Fruit fly (Drosophila melanogaster) whole organism, embryonic: ENCODE data around the gene CG8369.

Experiments used
- Abd-B ChIP-seq: fragments of 200-800 bp; sonication (Bioruptor generic); optimal IDR thresholded peaks from 2 replicates; lab custom pipeline; 2018; ENCODE audit warnings: missing biosample characterization, mild to moderate bottlenecking, missing genetic modification characterization, moderate library complexity
- B-H2 ChIP-seq: fragments of 200-800 bp; sonication (Bioruptor generic); optimal IDR thresholded peaks from 2 replicates; lab custom pipeline; 2018; ENCODE audit warnings: missing biosample characterization, mild to moderate bottlenecking, missing genetic modification characterization
- Blimp-1 ChIP-seq: fragments of 200-800 bp; sonication (Bioruptor generic); optimal IDR thresholded peaks from 3 replicates; lab custom pipeline; 2018; ENCODE audit warnings: missing biosample characterization, missing genetic modification characterization, mild to moderate bottlenecking, moderate library complexity, missing genetic modification reagents
- CG10543 ChIP-seq: fragments of 200-800 bp; sonication (Bioruptor generic); optimal IDR thresholded peaks from 3 replicates; lab custom pipeline; 2017; ENCODE audit warnings: missing biosample characterization, mild to moderate bottlenecking, missing genetic modification characterization, moderate library complexity
- CG12659 ChIP-seq: fragments of 200-800 bp; sonication (Bioruptor generic); optimal IDR thresholded peaks from 3 replicates; lab custom pipeline; 2017; ENCODE audit warnings: mild to moderate bottlenecking, missing biosample characterization, missing genetic modification reagents, missing genetic modification characterization
- CG12942 ChIP-seq: fragments of 200-800 bp; sonication (Bioruptor generic); optimal IDR thresholded peaks from 3 replicates; lab custom pipeline; 2016; ENCODE audit warnings: missing biosample characterization, missing genetic modification characterization
- CG14441 ChIP-seq: fragments of 200-800 bp; sonication (Bioruptor generic); IDR thresholded peaks from 2 replicates; pipeline ENCODE4 v1.3.6; 2022; ENCODE audit warnings: missing biosample characterization, missing genetic modification characterization
- CG14860 ChIP-seq: fragments of 200-800 bp; sonication (Bioruptor generic); IDR thresholded peaks from 3 replicates; pipeline ENCODE4 v1.3.6; 2022; ENCODE audit warnings: missing biosample characterization, missing genetic modification characterization; ENCODE audit not compliant: partially characterized antibody
- CG15269 ChIP-seq: fragments of 200-800 bp; sonication (Bioruptor generic); optimal IDR thresholded peaks from 2 replicates; lab custom pipeline; 2018; ENCODE audit warnings: missing biosample characterization, mild to moderate bottlenecking, missing genetic modification characterization, moderate library complexity
- CG17568 ChIP-seq: fragments of 200-800 bp; sonication (Bioruptor generic); optimal IDR thresholded peaks from 2 replicates; lab custom pipeline; 2018; ENCODE audit warnings: missing biosample characterization, mild to moderate bottlenecking, missing genetic modification characterization, moderate library complexity
- CG1792 ChIP-seq: fragments of 200-800 bp; sonication (Bioruptor generic); optimal IDR thresholded peaks from 2 replicates; lab custom pipeline; 2016; ENCODE audit warnings: missing biosample characterization, missing genetic modification characterization
- CG2116 ChIP-seq: fragments of 200-800 bp; sonication (Bioruptor generic); optimal IDR thresholded peaks from 3 replicates; lab custom pipeline; 2018; ENCODE audit warnings: missing biosample characterization, mild to moderate bottlenecking, missing genetic modification characterization
- CG2889 ChIP-seq: fragments of 200-800 bp; sonication (Bioruptor generic); IDR thresholded peaks from 3 replicates; pipeline ENCODE4 v1.3.6; 2022; ENCODE audit warnings: missing biosample characterization, missing genetic modification characterization
- CG32532 ChIP-seq: fragments of 200-800 bp; sonication (Bioruptor generic); IDR thresholded peaks from 2 replicates; pipeline ENCODE4 v1.3.6; 2022; ENCODE audit warnings: missing biosample characterization, missing genetic modification characterization
- CG32767 ChIP-seq: fragments of 200-800 bp; sonication (Bioruptor generic); IDR thresholded peaks from 2 replicates; pipeline ENCODE4 v1.3.6; 2022; ENCODE audit warnings: missing biosample characterization, missing genetic modification characterization
- CG34376 ChIP-seq: fragments of 200-800 bp; sonication (Bioruptor generic); optimal IDR thresholded peaks from 2 replicates; lab custom pipeline; 2018; ENCODE audit warnings: missing biosample characterization, mild to moderate bottlenecking, missing genetic modification characterization
- CG4404 ChIP-seq: fragments of 200-800 bp; sonication (Bioruptor generic); IDR thresholded peaks from 2 replicates; pipeline ENCODE4 v1.3.6; 2022; ENCODE audit warnings: missing biosample characterization, missing genetic modification characterization
- CG6854 ChIP-seq: fragments of 200-800 bp; sonication (Bioruptor generic); optimal IDR thresholded peaks from 3 replicates; lab custom pipeline; 2017; ENCODE audit warnings: missing biosample characterization, mild to moderate bottlenecking, missing genetic modification characterization
- CG7839 ChIP-seq: fragments of 200-800 bp; sonication (Bioruptor generic); optimal IDR thresholded peaks from 3 replicates; lab custom pipeline; 2018; ENCODE audit warnings: missing biosample characterization, mild to moderate bottlenecking, missing genetic modification characterization, moderate library complexity
- CG8359 ChIP-seq: fragments of 200-800 bp; sonication (Bioruptor generic); optimal IDR thresholded peaks from 2 replicates; lab custom pipeline; 2017; ENCODE audit warnings: missing biosample characterization, mild to moderate bottlenecking, missing genetic modification characterization, borderline replicate concordance
- CG8388 ChIP-seq: fragments of 200-800 bp; sonication (Bioruptor generic); optimal IDR thresholded peaks from 2 replicates; lab custom pipeline; 2019; ENCODE audit warnings: missing biosample characterization, mild to moderate bottlenecking, missing genetic modification characterization, moderate library complexity
- CG8478 ChIP-seq: fragments of >200 bp; optimal IDR thresholded peaks from 2 replicates; lab custom pipeline; 2018
- CG9609 ChIP-seq: fragments of 200-800 bp; sonication (Bioruptor generic); optimal IDR thresholded peaks from 3 replicates; lab custom pipeline; 2016; ENCODE audit warnings: missing biosample characterization, missing genetic modification characterization
- CG9797 ChIP-seq: fragments of 200-800 bp; sonication (Bioruptor generic); optimal IDR thresholded peaks from 3 replicates; lab custom pipeline; 2018; ENCODE audit warnings: missing biosample characterization, mild to moderate bottlenecking, missing genetic modification characterization
- Gsc ChIP-seq: fragments of 200-800 bp; sonication (Bioruptor generic); IDR thresholded peaks from 2 replicates; pipeline ENCODE4 v1.3.6; 2022; ENCODE audit warnings: missing biosample characterization, missing genetic modification characterization
- H15 ChIP-seq: fragments of 200-800 bp; sonication (Bioruptor generic); IDR thresholded peaks from 3 replicates; pipeline ENCODE4 v1.3.6; 2022; ENCODE audit warnings: missing biosample characterization, missing genetic modification characterization
- Hmr ChIP-seq: fragments of 200-800 bp; sonication (Bioruptor generic); optimal IDR thresholded peaks from 3 replicates; lab custom pipeline; 2017; ENCODE audit warnings: mild to moderate bottlenecking, missing biosample characterization, missing genetic modification reagents, missing genetic modification characterization
- Hmx ChIP-seq: fragments of 200-800 bp; sonication (Bioruptor generic); optimal IDR thresholded peaks from 2 replicates; lab custom pipeline; 2016; ENCODE audit warnings: missing biosample characterization, missing genetic modification characterization
- Hr51 ChIP-seq, 2 experiments: fragments of 200-800 bp; sonication (Bioruptor generic); optimal IDR thresholded peaks; 2 replicates in 1 of 2; 3 replicates in 1 of 2; lab custom pipeline; 2016 to 2018; ENCODE audit warnings: missing biosample characterization in 2 of 2, missing genetic modification characterization in 2 of 2, mild to moderate bottlenecking in 1 of 2, moderate library complexity in 1 of 2
- NfI ChIP-seq: fragments of 200-800 bp; sonication (Bioruptor generic); optimal IDR thresholded peaks from 3 replicates; lab custom pipeline; 2018; ENCODE audit warnings: missing biosample characterization, mild to moderate bottlenecking, missing genetic modification characterization, moderate library complexity
- Sry-β ChIP-seq: fragments of 200-800 bp; sonication (Bioruptor generic); optimal IDR thresholded peaks from 2 replicates; lab custom pipeline; 2018; ENCODE audit warnings: missing biosample characterization, mild to moderate bottlenecking, missing genetic modification characterization, moderate library complexity
- Trl ChIP-seq, 3 experiments: fragments of >200 bp in 2 of 3; fragments of 200-800 bp in 1 of 3; sonication (Bioruptor generic) in 1 of 3; optimal IDR thresholded peaks; 2 replicates in 1 of 3; 3 replicates in 2 of 3; lab custom pipeline; 2016 to 2017; ENCODE audit warnings: missing biosample characterization in 1 of 3, missing genetic modification characterization in 1 of 3
- bab2 ChIP-seq: fragments of 200-800 bp; sonication (Bioruptor generic); optimal IDR thresholded peaks from 2 replicates; lab custom pipeline; 2016; ENCODE audit warnings: missing biosample characterization, missing genetic modification characterization
- bbx ChIP-seq: fragments of 200-800 bp; sonication (Bioruptor generic); IDR thresholded peaks from 2 replicates; pipeline ENCODE4 v1.3.6; 2022; ENCODE audit warnings: missing biosample characterization, missing genetic modification characterization; ENCODE audit not compliant: partially characterized antibody
- dysf ChIP-seq: fragments of 200-800 bp; sonication (Bioruptor generic); IDR thresholded peaks from 3 replicates; pipeline ENCODE4 v1.3.6; 2022; ENCODE audit warnings: missing biosample characterization, missing genetic modification characterization
- lola ChIP-seq, 3 experiments: fragments of >200 bp in 2 of 3; fragments of 200-800 bp in 1 of 3; sonication (Bioruptor generic) in 1 of 3; optimal IDR thresholded peaks; 2 replicates each; lab custom pipeline; 2017 to 2019; ENCODE audit warnings: missing biosample characterization in 3 of 3, missing genetic modification characterization in 3 of 3, mild to moderate bottlenecking in 1 of 3, moderate library complexity in 1 of 3
- mam ChIP-seq: fragments of 200-800 bp; sonication (Bioruptor generic); optimal IDR thresholded peaks from 3 replicates; lab custom pipeline; 2016; ENCODE audit warnings: missing biosample characterization, missing genetic modification characterization
- odd ChIP-seq: fragments of 200-800 bp; sonication (Bioruptor generic); optimal IDR thresholded peaks from 2 replicates; lab custom pipeline; 2017; ENCODE audit warnings: missing biosample characterization, mild to moderate bottlenecking, missing genetic modification characterization
- pho ChIP-seq: fragments of 200-800 bp; sonication (Bioruptor generic); optimal IDR thresholded peaks from 2 replicates; lab custom pipeline; 2016; ENCODE audit warnings: missing biosample characterization, missing genetic modification characterization
- ro ChIP-seq: fragments of 200-800 bp; sonication (Bioruptor generic); IDR thresholded peaks from 2 replicates; pipeline ENCODE4 v1.3.6; 2022; ENCODE audit warnings: missing biosample characterization, missing genetic modification characterization
- schlank ChIP-seq: fragments of 200-800 bp; sonication (Bioruptor generic); optimal IDR thresholded peaks from 2 replicates; lab custom pipeline; 2018; ENCODE audit warnings: missing biosample characterization, mild to moderate bottlenecking, missing genetic modification characterization
- slp2 ChIP-seq: fragments of 200-800 bp; sonication (Bioruptor generic); optimal IDR thresholded peaks from 2 replicates; lab custom pipeline; 2016; ENCODE audit warnings: missing biosample characterization, missing genetic modification characterization
- stwl ChIP-seq: fragments of 200-800 bp; sonication (Bioruptor generic); optimal IDR thresholded peaks from 3 replicates; lab custom pipeline; 2018; ENCODE audit warnings: missing biosample characterization, mild to moderate bottlenecking, missing genetic modification characterization, moderate library complexity
- z ChIP-seq: fragments of 200-800 bp; sonication (Bioruptor generic); IDR thresholded peaks from 3 replicates; pipeline ENCODE4 v1.3.6; 2022; ENCODE audit warnings: missing biosample characterization, missing genetic modification characterization

Gene CG8369

DNA sequence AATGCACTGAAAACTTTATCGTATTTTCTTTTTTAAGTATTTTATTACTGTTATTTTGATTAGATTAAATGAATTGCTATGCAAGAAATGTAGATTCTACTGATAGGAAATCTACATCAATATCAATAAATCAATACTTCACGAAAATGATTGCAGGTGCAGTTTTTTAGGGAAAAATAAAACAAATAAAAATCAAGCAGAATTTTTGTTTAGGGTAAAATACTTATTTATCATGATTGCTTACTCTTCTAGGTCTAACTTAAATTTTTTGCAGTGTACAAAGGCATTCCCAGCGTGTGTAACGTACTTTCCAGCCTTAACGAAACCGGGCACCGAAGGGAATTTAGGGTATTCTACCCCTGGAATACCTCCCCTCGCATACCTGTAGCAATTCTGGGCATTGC is 13.3 kb upstream of the CG8369 start (continued):
- TF ChIP-seq schlank (tag; lab: Kevin White, UChicago): no peak
- TF ChIP-seq bab2 (GFP tag; lab: Kevin White, UChicago): peak; percentile 48
- TF ChIP-seq CG2116 (GFP tag; lab: Kevin White, UChicago): peak; percentile 49
- peak; percentile 70 for TF ChIP-seq Blimp-1 (GFP tag; lab: Kevin White, UChicago)
- 0 out of 3 replicates have a peak, but pooled peaks have one; percentile 27 for TF ChIP-seq dysf (GFP tag; lab: Robert Waterston, UW)
- peak; percentile 47 for TF ChIP-seq Abd-B (GFP tag; lab: Kevin White, UChicago)
- peak; percentile 6; the same call in 1 of the 2 replicates for TF ChIP-seq CG14441 (GFP tag; lab: Robert Waterston, UW)
- TF ChIP-seq ro (GFP tag; lab: Robert Waterston, UW): no peak
- TF ChIP-seq Hmx (GFP tag; lab: Kevin White, UChicago): peak; percentile 11
- peak in 1 of 3 experiments; percentile 97 for TF ChIP-seq lola (GFP tag; optimal IDR thresholded peaks at IDR 0.05; lab: Kevin White, UChicago)
- peak; percentile 32 for TF ChIP-seq NfI (GFP tag; lab: Kevin White, UChicago)
- TF ChIP-seq slp2 (GFP tag; lab: Kevin White, UChicago): peak; percentile 61
- TF ChIP-seq Hmr (GFP tag; lab: Kevin White, UChicago): peak; percentile 21
- peak; percentile 88 for TF ChIP-seq CG8359 (GFP tag; lab: Kevin White, UChicago)
- TF ChIP-seq pho (GFP tag; lab: Kevin White, UChicago): no peak
- no peak for TF ChIP-seq CG8478 (lab: Kevin White, UChicago)
- peak; percentile 43 for TF ChIP-seq CG17568 (GFP tag; lab: Kevin White, UChicago)
- TF ChIP-seq CG7839 (tag; lab: Kevin White, UChicago): peak; percentile 80
- TF ChIP-seq Sry-β (GFP tag; lab: Kevin White, UChicago): peak; percentile 38
- TF ChIP-seq Trl (optimal IDR thresholded peaks at IDR 0.05; lab: Kevin White, UChicago): no peak
- TF ChIP-seq Trl (GFP tag; optimal IDR thresholded peaks at IDR 0.05; lab: Kevin White, UChicago): peak; percentile 17
- no peak for TF ChIP-seq CG14860 (GFP tag; lab: Robert Waterston, UW)
- TF ChIP-seq B-H2: no peak
- TF ChIP-seq CG32532: no peak; the same call in 1 of the 2 replicates
- TF ChIP-seq bbx: no peak
- no peak for TF ChIP-seq z (GFP tag; lab: Robert Waterston, UW)
- TF ChIP-seq CG32767 (GFP tag; lab: Robert Waterston, UW): 0 out of 2 replicates have a peak, but pooled peaks have one; percentile 34
- TF ChIP-seq H15 (GFP tag; lab: Robert Waterston, UW): no peak
- TF ChIP-seq CG9797 (GFP tag; lab: Kevin White, UChicago): no peak
- TF ChIP-seq odd (GFP tag; lab: Kevin White, UChicago): peak; percentile 41
- peak; percentile 32 for TF ChIP-seq CG12659
- no peak for TF ChIP-seq CG34376
- no peak for TF ChIP-seq Gsc
- TF ChIP-seq CG4404 (GFP tag; lab: Robert Waterston, UW): peak; percentile 90
- no peak for TF ChIP-seq CG1792 (GFP tag; lab: Kevin White, UChicago)
- TF ChIP-seq CG15269: peak; percentile 34
- TF ChIP-seq CG12942: peak; percentile 52
- no peak for TF ChIP-seq CG2889 (GFP tag; lab: Robert Waterston, UW)
- TF ChIP-seq stwl: peak; percentile 61
- peak; percentile 11 for TF ChIP-seq mam (GFP tag; lab: Kevin White, UChicago)
- no peak for TF ChIP-seq CG10543 (GFP tag; lab: Kevin White, UChicago)
- TF ChIP-seq CG8388 (GFP tag; lab: Kevin White, UChicago): peak; percentile 82
- no peak for TF ChIP-seq CG6854 (GFP tag; lab: Kevin White, UChicago)
- TF ChIP-seq Hr51 (GFP tag; optimal IDR thresholded peaks at IDR 0.05; lab: Kevin White, UChicago): peak in 1 of 2 experiments; percentile 55
- TF ChIP-seq CG9609 (GFP tag; lab: Kevin White, UChicago): peak; percentile 63
